Fruit fly (Drosophila melanogaster) whole organism, adult: ENCODE data around the gene CG14194.
A peak's percentile ranks its signal among the peaks of the same experiment; 100 is the strongest.

ENCODE experiments used
- CG11617 ChIP-seq: fragments of 200-800 bp; sonication (Bioruptor generic); optimal IDR thresholded peaks from 2 replicates; lab custom pipeline; 2017; ENCODE audit warnings: mild to moderate bottlenecking, missing biosample characterization, missing genetic modification reagents, missing genetic modification characterization
- CG12768 ChIP-seq: fragments of 200-800 bp; sonication (Bioruptor generic); optimal IDR thresholded peaks from 2 replicates; lab custom pipeline; 2017; ENCODE audit warnings: missing biosample characterization, missing genetic modification characterization, mild to moderate bottlenecking, moderate library complexity, missing genetic modification reagents
- CG14711 ChIP-seq: fragments of 200-800 bp; sonication (Bioruptor generic); optimal IDR thresholded peaks from 2 replicates; lab custom pipeline; 2018; ENCODE audit warnings: missing biosample characterization, mild to moderate bottlenecking, missing genetic modification characterization, moderate library complexity
- CG1620 ChIP-seq: fragments of 200-800 bp; sonication (Bioruptor generic); optimal IDR thresholded peaks from 2 replicates; lab custom pipeline; 2016; ENCODE audit warnings: missing biosample characterization, missing genetic modification characterization
- CG33017 ChIP-seq: fragments of 200-800 bp; sonication (Bioruptor generic); optimal IDR thresholded peaks from 2 replicates; lab custom pipeline; 2018; ENCODE audit warnings: missing biosample characterization, mild to moderate bottlenecking, missing genetic modification characterization, moderate library complexity
- CG5204 ChIP-seq: fragments of 200-800 bp; sonication (Bioruptor generic); optimal IDR thresholded peaks from 2 replicates; lab custom pipeline; 2016; ENCODE audit warnings: missing biosample characterization, missing genetic modification characterization
- CG7045 ChIP-seq: fragments of 200-800 bp; sonication (Bioruptor generic); optimal IDR thresholded peaks from 2 replicates; lab custom pipeline; 2017; ENCODE audit warnings: missing biosample characterization, mild to moderate bottlenecking, missing genetic modification characterization
- CG7101 ChIP-seq: fragments of 200-800 bp; sonication (Bioruptor generic); optimal IDR thresholded peaks from 2 replicates; lab custom pipeline; 2018; ENCODE audit warnings: missing biosample characterization, mild to moderate bottlenecking, missing genetic modification characterization, moderate library complexity
- Clk ChIP-seq: fragments of 200-800 bp; sonication (Bioruptor generic); optimal IDR thresholded peaks from 2 replicates; lab custom pipeline; 2017; ENCODE audit warnings: missing biosample characterization, missing genetic modification characterization
- Crg-1 ChIP-seq: fragments of 200-800 bp; sonication (Bioruptor generic); optimal IDR thresholded peaks from 2 replicates; lab custom pipeline; 2016; ENCODE audit warnings: missing biosample characterization, missing genetic modification characterization
- Hr96 ChIP-seq: fragments of 200-800 bp; sonication (Bioruptor generic); optimal IDR thresholded peaks from 2 replicates; lab custom pipeline; 2016; ENCODE audit warnings: missing biosample characterization, missing genetic modification characterization
- Mnt ChIP-seq: fragments of 200-800 bp; sonication (Bioruptor generic); optimal IDR thresholded peaks from 2 replicates; lab custom pipeline; 2016; ENCODE audit warnings: missing biosample characterization, mild to moderate bottlenecking, missing genetic modification characterization
- bab1 ChIP-seq: fragments of 200-800 bp; sonication (Bioruptor generic); optimal IDR thresholded peaks from 3 replicates; lab custom pipeline; 2019; ENCODE audit warnings: missing biosample characterization, mild to moderate bottlenecking, missing genetic modification characterization, moderate library complexity
- cic ChIP-seq: fragments of 200-800 bp; sonication (Bioruptor generic); optimal IDR thresholded peaks from 2 replicates; lab custom pipeline; 2017; ENCODE audit warnings: missing biosample characterization, mild to moderate bottlenecking, missing genetic modification characterization, moderate library complexity
- cnc ChIP-seq, 2 experiments: fragments of >200 bp; optimal IDR thresholded peaks; 2 replicates each; lab custom pipeline; 2017
- kay ChIP-seq: fragments of 200-800 bp; sonication (Bioruptor generic); peaks from one replicate; lab custom pipeline; 2016; ENCODE audit warnings: missing biosample characterization, missing genetic modification characterization, borderline replicate concordance
- ovo ChIP-seq: fragments of 200-800 bp; sonication (Bioruptor generic); optimal IDR thresholded peaks from 2 replicates; lab custom pipeline; 2016; ENCODE audit warnings: missing biosample characterization, missing genetic modification characterization
- pad ChIP-seq: fragments of 200-800 bp; sonication (Bioruptor generic); optimal IDR thresholded peaks from 3 replicates; lab custom pipeline; 2017; ENCODE audit warnings: missing biosample characterization, missing genetic modification characterization, mild to moderate bottlenecking, moderate library complexity, missing genetic modification reagents
- tj ChIP-seq: fragments of 200-800 bp; sonication (Bioruptor generic); optimal IDR thresholded peaks from 3 replicates; lab custom pipeline; 2017; ENCODE audit warnings: missing biosample characterization, mild to moderate bottlenecking, missing genetic modification characterization, moderate library complexity
- toe ChIP-seq: fragments of 200-800 bp; sonication (Bioruptor generic); optimal IDR thresholded peaks from 2 replicates; lab custom pipeline; 2016; ENCODE audit warnings: missing biosample characterization, missing genetic modification characterization

Gene CG14194

dm6 chrX:19183121-19183520, 10.2 kb upstream of the CG14194 start, which contains the start of gene CG33253:
Gene CG33253 (plus strand): TSS chrX:19183421.
- no peak for TF ChIP-seq Clk (GFP tag; lab: Kevin White, UChicago)
- TF ChIP-seq CG7101 (tag; lab: Kevin White, UChicago) = no peak
- TF ChIP-seq CG7045 (GFP tag; lab: Kevin White, UChicago) = no peak
- TF ChIP-seq ovo (GFP tag; lab: Kevin White, UChicago) = no peak
- TF ChIP-seq CG11617 (GFP tag; lab: Kevin White, UChicago) = no peak
- no peak for TF ChIP-seq Mnt (GFP tag; lab: Kevin White, UChicago)
- TF ChIP-seq tj = no peak
- no peak for TF ChIP-seq toe
- TF ChIP-seq CG12768 (GFP tag; lab: Kevin White, UChicago) = no peak

dm6 chrX:19187624-19188085, 5.7 kb upstream of the CG14194 start, which contains the start of gene Mec2:
Gene Mec2 (plus strand): TSS chrX:19188035.
- TF ChIP-seq Crg-1 (GFP tag; lab: Kevin White, UChicago) = peak; percentile 60
- TF ChIP-seq pad (GFP tag; lab: Kevin White, UChicago) = peak; percentile 10
- TF ChIP-seq Hr96 (GFP tag; lab: Kevin White, UChicago) = peak; percentile 65
- peak; percentile 63 for TF ChIP-seq Mnt (GFP tag; lab: Kevin White, UChicago)
- TF ChIP-seq cnc (optimal IDR thresholded peaks at IDR 0.05; lab: Kevin White, UChicago) = no peak
- no peak for TF ChIP-seq CG12768 (GFP tag; lab: Kevin White, UChicago)
- TF ChIP-seq kay (GFP tag; lab: Kevin White, UChicago) = no peak
- peak; percentile 16 for TF ChIP-seq ovo (GFP tag; lab: Kevin White, UChicago)
- no peak for TF ChIP-seq CG5204 (GFP tag; lab: Kevin White, UChicago)
- TF ChIP-seq CG7101 (tag; lab: Kevin White, UChicago) = peak; percentile 73
- peak; percentile 76 for TF ChIP-seq CG33017
- peak; percentile 38 for TF ChIP-seq CG1620 (GFP tag; lab: Kevin White, UChicago)
- peak; percentile 60 for TF ChIP-seq tj
- peak; percentile 27 for TF ChIP-seq CG14711 (tag; lab: Kevin White, UChicago)
- peak; percentile 68 for TF ChIP-seq bab1 (GFP tag; lab: Kevin White, UChicago)
- TF ChIP-seq toe = peak; percentile 6
- TF ChIP-seq cic (GFP tag; lab: Kevin White, UChicago) = peak; percentile 2
- TF ChIP-seq CG11617 (GFP tag; lab: Kevin White, UChicago) = peak; percentile 69

DNA sequence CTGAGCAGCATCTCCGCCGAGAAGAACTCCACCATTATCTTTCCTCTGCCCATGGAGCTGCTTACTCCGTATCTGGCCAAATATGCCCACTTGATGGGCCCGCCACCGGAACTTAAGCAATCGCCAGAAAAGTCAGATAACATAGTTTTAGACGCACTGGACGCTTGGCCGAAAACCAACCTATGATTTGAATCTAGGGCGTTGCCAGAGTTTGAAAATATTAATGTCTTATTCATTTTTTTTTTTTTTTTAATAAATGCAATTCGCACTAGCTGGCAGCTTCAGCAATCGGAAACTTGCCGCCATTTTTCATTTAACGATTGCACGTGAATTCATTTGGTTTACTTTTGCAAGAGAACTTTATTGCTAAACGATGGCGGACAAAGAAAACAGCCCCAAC, 3.5 kb upstream of the CG14194 start, which contains the start of gene HP1D3csd:
Gene HP1D3csd, plus strand, starts transcription at position 312 of the 400 bp plus-strand sequence.
- no peak for TF ChIP-seq Crg-1 (GFP tag; lab: Kevin White, UChicago)
- TF ChIP-seq CG11617 (GFP tag; lab: Kevin White, UChicago) = peak; percentile 11

DNA sequence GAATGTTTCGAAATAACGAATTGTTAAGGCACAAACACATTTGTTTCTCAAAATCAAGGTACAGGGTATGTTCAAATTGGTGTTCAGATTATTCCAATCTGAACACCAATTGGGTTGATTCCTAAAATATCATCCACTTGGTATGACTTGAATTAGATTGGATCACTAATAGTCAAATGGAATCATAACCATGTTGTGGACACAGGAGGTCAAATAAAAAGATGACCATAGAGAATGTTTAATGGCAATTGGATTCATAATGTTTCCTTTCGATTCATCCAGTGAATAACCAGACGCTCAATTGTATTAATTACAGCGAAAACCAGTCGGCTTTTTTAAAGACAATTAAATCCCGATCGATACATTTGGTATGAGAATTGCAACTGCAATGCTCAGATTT, 2.3 kb upstream of the CG14194 start:
- TF ChIP-seq CG1620 (GFP tag; lab: Kevin White, UChicago) = no peak
- TF ChIP-seq kay (GFP tag; lab: Kevin White, UChicago) = no peak
- no peak for TF ChIP-seq Hr96 (GFP tag; lab: Kevin White, UChicago)
- no peak for TF ChIP-seq pad (GFP tag; lab: Kevin White, UChicago)
- no peak for TF ChIP-seq CG33017
- TF ChIP-seq bab1 (GFP tag; lab: Kevin White, UChicago) = no peak
- TF ChIP-seq CG7045 (GFP tag; lab: Kevin White, UChicago) = no peak
- no peak for TF ChIP-seq CG5204 (GFP tag; lab: Kevin White, UChicago)
- TF ChIP-seq tj = no peak
- no peak for TF ChIP-seq CG11617 (GFP tag; lab: Kevin White, UChicago)
- no peak for TF ChIP-seq cnc (optimal IDR thresholded peaks at IDR 0.05; lab: Kevin White, UChicago)
- TF ChIP-seq CG14711 (tag; lab: Kevin White, UChicago) = no peak
- no peak for TF ChIP-seq Clk (GFP tag; lab: Kevin White, UChicago)
- no peak for TF ChIP-seq CG7101 (tag; lab: Kevin White, UChicago)
- no peak for TF ChIP-seq Crg-1 (GFP tag; lab: Kevin White, UChicago)
- no peak for TF ChIP-seq Mnt (GFP tag; lab: Kevin White, UChicago)
- TF ChIP-seq ovo (GFP tag; lab: Kevin White, UChicago) = no peak

- no peak for TF ChIP-seq Crg-1 (GFP tag; lab: Kevin White, UChicago)
- no peak for TF ChIP-seq CG14711 (tag; lab: Kevin White, UChicago)
- TF ChIP-seq CG5204 (GFP tag; lab: Kevin White, UChicago) = no peak
- no peak for TF ChIP-seq cnc (optimal IDR thresholded peaks at IDR 0.05; lab: Kevin White, UChicago)
- TF ChIP-seq CG12768 (GFP tag; lab: Kevin White, UChicago) = no peak
- TF ChIP-seq Clk (GFP tag; lab: Kevin White, UChicago) = no peak
Measured at dm6 chrX:19191597-19191996, 1.8 kb upstream of the CG14194 start.

- no peak for TF ChIP-seq Hr96 (GFP tag; lab: Kevin White, UChicago)
- peak; percentile 53 for TF ChIP-seq ovo (GFP tag; lab: Kevin White, UChicago)
Measured at dm6 chrX:19201630-19202029, 8.3 kb downstream of the CG14194 start, which contains the start of gene CG7990. Gene CG7990 (minus strand): TSS chrX:19201979.

DNA sequence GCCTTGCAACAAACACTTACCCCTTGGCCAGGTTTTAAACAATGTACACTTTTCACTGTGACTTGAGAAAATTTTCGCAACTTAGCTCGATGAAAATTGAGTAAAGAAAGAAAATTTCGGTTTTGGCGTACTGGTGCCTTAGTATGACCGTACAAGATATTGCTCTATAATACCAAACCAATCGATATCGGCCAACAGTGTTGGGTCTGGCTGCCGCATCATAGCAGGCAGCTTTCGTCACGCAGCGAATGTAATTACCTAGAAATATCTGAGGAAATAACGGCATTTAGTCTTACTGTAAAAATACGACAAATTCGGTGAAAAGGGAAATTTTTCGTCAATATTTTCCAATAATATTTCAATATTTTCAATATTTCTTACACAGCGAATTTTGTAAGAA, 14.7 kb downstream of the CG14194 start, which contains the start of gene Ulp1:
Gene Ulp1, minus strand, starts transcription at position 174 of the 400 bp plus-strand sequence.
- TF ChIP-seq Mnt (GFP tag; lab: Kevin White, UChicago) = peak; percentile 4
- no peak for TF ChIP-seq CG5204 (GFP tag; lab: Kevin White, UChicago)
- TF ChIP-seq pad (GFP tag; lab: Kevin White, UChicago) = peak; percentile 18
- no peak for TF ChIP-seq toe
- TF ChIP-seq CG1620 (GFP tag; lab: Kevin White, UChicago) = peak; percentile 48
- peak; percentile 61 for TF ChIP-seq bab1 (GFP tag; lab: Kevin White, UChicago)
- TF ChIP-seq Crg-1 (GFP tag; lab: Kevin White, UChicago) = peak; percentile 5
- TF ChIP-seq ovo (GFP tag; lab: Kevin White, UChicago) = peak; percentile 77
- TF ChIP-seq tj = peak; percentile 31
